Fruit fly (Drosophila melanogaster) whole organism, embryonic: ENCODE data around the gene Svil.
A peak's percentile ranks its signal among the peaks of the same experiment; 100 is the strongest.

Experiments
- Atf-2 ChIP-seq: fragments of 200-800 bp; sonication (Bioruptor generic); optimal IDR thresholded peaks from 2 replicates; lab custom pipeline; 2016; ENCODE audit warnings: missing biosample characterization, missing genetic modification characterization
- Atf3 ChIP-seq: fragments of 200-800 bp; sonication (Bioruptor generic); optimal IDR thresholded peaks from 3 replicates; lab custom pipeline; 2016; ENCODE audit warnings: missing biosample characterization, missing genetic modification characterization
- BtbVII ChIP-seq: fragments of 200-800 bp; sonication (Bioruptor generic); optimal IDR thresholded peaks from 3 replicates; lab custom pipeline; 2017; ENCODE audit warnings: missing biosample characterization, mild to moderate bottlenecking, missing genetic modification characterization
- Bteb2 ChIP-seq: fragments of 200-800 bp; sonication (Bioruptor generic); optimal IDR thresholded peaks from 2 replicates; lab custom pipeline; 2016; ENCODE audit warnings: missing biosample characterization, missing genetic modification characterization
- CG11696 ChIP-seq: fragments of 200-800 bp; sonication (Bioruptor generic); IDR thresholded peaks from 2 replicates; pipeline ENCODE4 v1.3.6; 2022; ENCODE audit warnings: missing biosample characterization, missing genetic modification characterization
- CG11723 ChIP-seq: fragments of 200-800 bp; sonication (Bioruptor generic); optimal IDR thresholded peaks from 2 replicates; lab custom pipeline; 2017; ENCODE audit warnings: missing biosample characterization, mild to moderate bottlenecking, missing genetic modification characterization
- CG12104 ChIP-seq: fragments of 200-800 bp; sonication (Bioruptor generic); optimal IDR thresholded peaks from 3 replicates; lab custom pipeline; 2016; ENCODE audit warnings: missing biosample characterization, missing genetic modification characterization
- CG15479 ChIP-seq: fragments of 200-800 bp; sonication (Bioruptor generic); optimal IDR thresholded peaks from 3 replicates; lab custom pipeline; 2019; ENCODE audit warnings: missing biosample characterization, mild to moderate bottlenecking, missing genetic modification characterization, moderate library complexity
- CG1647 ChIP-seq: fragments of 200-800 bp; sonication (Bioruptor generic); optimal IDR thresholded peaks from 3 replicates; lab custom pipeline; 2016; ENCODE audit warnings: missing biosample characterization, missing genetic modification characterization
- CG17328 ChIP-seq: fragments of 200-800 bp; sonication (Bioruptor generic); IDR thresholded peaks from 2 replicates; pipeline ENCODE4 v1.3.6; 2022; ENCODE audit warnings: missing biosample characterization, missing genetic modification characterization
- CG18476 ChIP-seq: fragments of 200-800 bp; sonication (Bioruptor generic); optimal IDR thresholded peaks from 2 replicates; lab custom pipeline; 2016; ENCODE audit warnings: missing biosample characterization, mild to moderate bottlenecking, missing genetic modification characterization
- CG18764 ChIP-seq: fragments of 200-800 bp; sonication (Bioruptor generic); optimal IDR thresholded peaks from 3 replicates; lab custom pipeline; 2016; ENCODE audit warnings: missing biosample characterization, missing genetic modification characterization
- CG31365 ChIP-seq: fragments of 200-800 bp; sonication (Bioruptor generic); optimal IDR thresholded peaks from 2 replicates; lab custom pipeline; 2018; ENCODE audit warnings: missing biosample characterization, mild to moderate bottlenecking, missing genetic modification characterization
- CG3847 ChIP-seq: fragments of 200-800 bp; sonication (Bioruptor generic); IDR thresholded peaks from 2 replicates; pipeline ENCODE4 v1.3.6; 2022; ENCODE audit warnings: missing biosample characterization, missing genetic modification characterization
- CG43689 ChIP-seq: fragments of 200-800 bp; sonication (Bioruptor generic); IDR thresholded peaks from 2 replicates; pipeline ENCODE4 v1.3.6; 2022; ENCODE audit warnings: missing biosample characterization, missing genetic modification characterization
- CG4424 ChIP-seq: fragments of 200-800 bp; sonication (Bioruptor generic); optimal IDR thresholded peaks from 3 replicates; lab custom pipeline; 2016; ENCODE audit warnings: missing biosample characterization, missing genetic modification characterization
- CG6683 ChIP-seq: fragments of 200-800 bp; sonication (Bioruptor generic); optimal IDR thresholded peaks from 2 replicates; lab custom pipeline; 2017; ENCODE audit warnings: missing biosample characterization, mild to moderate bottlenecking, missing genetic modification characterization, missing genetic modification reagents
- CG7745 ChIP-seq: fragments of 200-800 bp; sonication (Bioruptor generic); optimal IDR thresholded peaks from 2 replicates; lab custom pipeline; 2018; ENCODE audit warnings: missing biosample characterization, mild to moderate bottlenecking, missing genetic modification characterization, moderate library complexity
- CG7839 ChIP-seq: fragments of 200-800 bp; sonication (Bioruptor generic); optimal IDR thresholded peaks from 3 replicates; lab custom pipeline; 2018; ENCODE audit warnings: missing biosample characterization, mild to moderate bottlenecking, missing genetic modification characterization, moderate library complexity
- CG7963 ChIP-seq: fragments of 200-800 bp; sonication (Bioruptor generic); IDR thresholded peaks from 3 replicates; pipeline ENCODE4 v1.3.6; 2022; ENCODE audit warnings: missing biosample characterization, missing genetic modification characterization; ENCODE audit not compliant: partially characterized antibody
- CG8924 ChIP-seq: fragments of 200-800 bp; optimal IDR thresholded peaks from 3 replicates; lab custom pipeline; 2019; ENCODE audit warnings: missing biosample characterization, mild to moderate bottlenecking, missing genetic modification characterization, moderate library complexity
- CG9727 ChIP-seq: fragments of 200-800 bp; sonication (Bioruptor generic); optimal IDR thresholded peaks from 3 replicates; lab custom pipeline; 2017; ENCODE audit warnings: missing biosample characterization, mild to moderate bottlenecking, missing genetic modification characterization
- Dbx ChIP-seq: fragments of 200-800 bp; sonication (Bioruptor generic); IDR thresholded peaks from 3 replicates; pipeline ENCODE4 v1.3.6; 2022; ENCODE audit warnings: missing biosample characterization, missing genetic modification characterization
- Dip3 ChIP-seq: fragments of 200-800 bp; sonication (Bioruptor generic); optimal IDR thresholded peaks from 3 replicates; lab custom pipeline; 2016; ENCODE audit warnings: missing biosample characterization, missing genetic modification characterization
- ERR ChIP-seq: fragments of 200-800 bp; sonication (Bioruptor generic); optimal IDR thresholded peaks from 2 replicates; lab custom pipeline; 2016; ENCODE audit warnings: missing biosample characterization, missing genetic modification characterization
- H15 ChIP-seq: fragments of 200-800 bp; sonication (Bioruptor generic); IDR thresholded peaks from 3 replicates; pipeline ENCODE4 v1.3.6; 2022; ENCODE audit warnings: missing biosample characterization, missing genetic modification characterization
- Hand ChIP-seq: fragments of 200-800 bp; sonication (Bioruptor generic); optimal IDR thresholded peaks from 2 replicates; lab custom pipeline; 2017; ENCODE audit warnings: mild to moderate bottlenecking, missing biosample characterization, missing genetic modification reagents, missing genetic modification characterization
- Hr51 ChIP-seq, 2 experiments: fragments of 200-800 bp; sonication (Bioruptor generic); optimal IDR thresholded peaks; 2 replicates in 1 of 2; 3 replicates in 1 of 2; lab custom pipeline; 2016 to 2018; ENCODE audit warnings: missing biosample characterization in 2 of 2, missing genetic modification characterization in 2 of 2, mild to moderate bottlenecking in 1 of 2, moderate library complexity in 1 of 2
- Max ChIP-seq: fragments of 200-800 bp; sonication (Bioruptor generic); optimal IDR thresholded peaks from 2 replicates; lab custom pipeline; 2016; ENCODE audit warnings: missing biosample characterization, mild to moderate bottlenecking, missing genetic modification characterization
- PHDP ChIP-seq: fragments of 200-800 bp; sonication (Bioruptor generic); optimal IDR thresholded peaks from 3 replicates; lab custom pipeline; 2018; ENCODE audit warnings: missing biosample characterization, mild to moderate bottlenecking, missing genetic modification characterization, moderate library complexity
- Rx ChIP-seq: fragments of 200-800 bp; sonication (Bioruptor generic); IDR thresholded peaks from 2 replicates; pipeline ENCODE4 v1.3.6; 2022; ENCODE audit warnings: missing biosample characterization, missing genetic modification characterization
- Scr ChIP-seq: fragments of 200-800 bp; sonication (Bioruptor generic); IDR thresholded peaks from 2 replicates; pipeline ENCODE4 v1.3.6; 2022; ENCODE audit warnings: missing biosample characterization, missing genetic modification characterization; ENCODE audit not compliant: partially characterized antibody
- Sry-δ ChIP-seq: fragments of 200-800 bp; sonication (Bioruptor generic); optimal IDR thresholded peaks from 2 replicates; lab custom pipeline; 2016; ENCODE audit warnings: missing biosample characterization, missing genetic modification characterization
- Xbp1 ChIP-seq: fragments of 200-800 bp; sonication (Bioruptor generic); optimal IDR thresholded peaks from 3 replicates; lab custom pipeline; 2016; ENCODE audit warnings: missing biosample characterization, mild to moderate bottlenecking, missing genetic modification characterization
- amos ChIP-seq: fragments of 200-800 bp; sonication (Bioruptor generic); IDR thresholded peaks from 2 replicates; pipeline ENCODE4 v1.3.6; 2022; ENCODE audit warnings: missing biosample characterization, missing genetic modification characterization; ENCODE audit not compliant: partially characterized antibody
- ara ChIP-seq: fragments of 200-800 bp; sonication (Bioruptor generic); IDR thresholded peaks from 2 replicates; pipeline ENCODE4 v1.3.6; 2022; ENCODE audit warnings: missing biosample characterization, missing genetic modification characterization
- chm ChIP-seq: fragments of 200-800 bp; sonication (Bioruptor generic); IDR thresholded peaks from 2 replicates; pipeline ENCODE4 v1.3.6; 2022; ENCODE audit warnings: missing biosample characterization, missing genetic modification characterization
- danr ChIP-seq: fragments of 200-800 bp; sonication (Bioruptor generic); IDR thresholded peaks from 2 replicates; pipeline ENCODE4 v1.3.6; 2022; ENCODE audit warnings: missing biosample characterization, missing genetic modification characterization
- disco-r ChIP-seq: fragments of 200-800 bp; sonication (Bioruptor generic); optimal IDR thresholded peaks from 2 replicates; lab custom pipeline; 2016; ENCODE audit warnings: missing biosample characterization, missing genetic modification characterization
- dysf ChIP-seq: fragments of 200-800 bp; sonication (Bioruptor generic); IDR thresholded peaks from 3 replicates; pipeline ENCODE4 v1.3.6; 2022; ENCODE audit warnings: missing biosample characterization, missing genetic modification characterization
- h ChIP-seq: fragments of >200 bp; optimal IDR thresholded peaks from 2 replicates; lab custom pipeline; 2017
- ham ChIP-seq: fragments of 200-800 bp; sonication (Bioruptor generic); IDR thresholded peaks from 2 replicates; pipeline ENCODE4 v1.3.6; 2022; ENCODE audit warnings: missing biosample characterization, missing genetic modification characterization
- hbn ChIP-seq: fragments of 200-800 bp; sonication (Bioruptor generic); IDR thresholded peaks from 2 replicates; pipeline ENCODE4 v1.3.6; 2022; ENCODE audit warnings: missing biosample characterization, missing genetic modification characterization; ENCODE audit not compliant: partially characterized antibody
- ranshi ChIP-seq: fragments of 200-800 bp; sonication (Bioruptor generic); IDR thresholded peaks from 2 replicates; pipeline ENCODE4 v1.3.6; 2022; ENCODE audit warnings: missing biosample characterization, missing genetic modification characterization
- shn ChIP-seq: fragments of 200-800 bp; sonication (Bioruptor generic); optimal IDR thresholded peaks from 3 replicates; lab custom pipeline; 2016; ENCODE audit warnings: missing biosample characterization, missing genetic modification characterization
- tap ChIP-seq: fragments of 200-800 bp; optimal IDR thresholded peaks from 3 replicates; lab custom pipeline; 2019; ENCODE audit warnings: missing biosample characterization, mild to moderate bottlenecking, missing genetic modification characterization, moderate library complexity
- tio ChIP-seq: fragments of 200-800 bp; sonication (Bioruptor generic); optimal IDR thresholded peaks from 2 replicates; lab custom pipeline; 2017; ENCODE audit warnings: missing biosample characterization, missing genetic modification characterization, inconsistent platforms
- tup ChIP-seq: fragments of 200-800 bp; sonication (Bioruptor generic); optimal IDR thresholded peaks from 2 replicates; lab custom pipeline; 2016; ENCODE audit warnings: missing biosample characterization, mild to moderate bottlenecking, missing genetic modification characterization, moderate library complexity
- wek ChIP-seq: fragments of 200-800 bp; sonication (Bioruptor generic); optimal IDR thresholded peaks from 3 replicates; lab custom pipeline; 2018; ENCODE audit warnings: missing biosample characterization, mild to moderate bottlenecking, missing genetic modification characterization, moderate library complexity

Gene Svil

DNA sequence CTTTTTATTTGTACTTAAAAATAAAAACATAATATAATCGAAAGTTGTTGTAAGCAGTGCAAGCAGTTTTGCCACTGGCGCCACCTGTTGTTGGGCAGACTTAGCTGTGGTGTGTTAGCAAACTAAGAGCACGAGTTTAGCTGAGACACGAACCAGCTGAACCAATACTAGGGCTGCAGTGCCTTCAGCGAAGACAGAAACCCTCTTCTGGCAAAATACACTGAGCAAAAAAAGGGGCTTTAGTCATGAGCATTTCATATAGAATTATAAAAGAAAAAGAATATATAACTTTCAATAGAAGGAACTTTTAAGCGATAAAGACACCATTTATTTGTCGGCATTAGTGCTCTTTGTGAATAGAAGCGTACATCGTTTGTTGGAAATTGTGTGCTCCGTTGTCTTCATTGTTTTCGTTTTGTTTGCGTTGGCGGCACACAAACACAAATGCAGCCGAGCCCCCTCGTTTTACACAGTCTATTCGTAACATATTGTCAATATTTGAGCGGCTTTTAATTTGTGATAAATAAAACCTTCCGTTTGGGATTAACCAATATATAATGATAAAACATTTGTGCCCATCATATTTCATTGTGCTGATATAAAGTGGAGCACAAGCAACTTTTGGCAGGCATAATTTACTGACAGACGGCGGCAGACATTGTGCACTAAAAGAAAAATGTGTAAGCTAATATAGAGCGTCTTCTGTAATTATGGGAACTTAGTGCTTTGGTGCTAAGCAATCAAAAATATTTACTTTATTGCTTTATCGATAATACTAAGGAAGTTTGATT is 154.1 kb downstream of the Svil start (continued):
- TF ChIP-seq CG11696 (GFP tag; lab: Robert Waterston, UW) (peak; percentile 68), amos (GFP tag; lab: Robert Waterston, UW) (peak; percentile 35; the same call in 1 of the 2 replicates), Scr (GFP tag; lab: Robert Waterston, UW) (peak; percentile 26), hbn (GFP tag; lab: Robert Waterston, UW) (no peak), CG18764 (GFP tag; lab: Kevin White, UChicago) (peak; percentile 60), Hand (GFP tag; lab: Kevin White, UChicago) (peak; percentile 22), wek (peak; percentile 83), tap (tag; lab: Kevin White, UChicago) (peak; percentile 65), Bteb2 (GFP tag; lab: Kevin White, UChicago) (peak; percentile 31), h (lab: Kevin White, UChicago) (no peak), CG31365 (tag; lab: Kevin White, UChicago) (peak; percentile 98), ara (GFP tag; lab: Robert Waterston, UW) (peak; percentile 79), disco-r (peak; percentile 23), CG43689 (GFP tag; lab: Robert Waterston, UW) (peak; percentile 18; the same call in 1 of the 2 replicates), CG15479 (GFP tag; lab: Kevin White, UChicago) (no peak), CG1647 (peak; percentile 52), CG17328 (peak; percentile 74), danr (peak; percentile 18; the same call in 1 of the 2 replicates), BtbVII (GFP tag; lab: Kevin White, UChicago) (peak; percentile 82), dysf (peak; percentile 79), tup (GFP tag; lab: Kevin White, UChicago) (peak; percentile 51), CG12104 (GFP tag; lab: Kevin White, UChicago) (peak; percentile 65), CG7839 (tag; lab: Kevin White, UChicago) (peak; percentile 61), CG9727 (peak; percentile 63), CG11723 (GFP tag; lab: Kevin White, UChicago) (peak; percentile 68), H15 (peak; percentile 65), Hr51 (GFP tag; optimal IDR thresholded peaks at IDR 0.05; lab: Kevin White, UChicago) (peak; percentile 50 to 70), CG18476 (GFP tag; lab: Kevin White, UChicago) (peak; percentile 69), Sry-δ (GFP tag; lab: Kevin White, UChicago) (peak; percentile 35), CG7745 (tag; lab: Kevin White, UChicago) (peak; percentile 83), ranshi (GFP tag; lab: Robert Waterston, UW) (peak; percentile 84), Xbp1 (GFP tag; lab: Kevin White, UChicago) (peak; percentile 83), Atf-2 (GFP tag; lab: Kevin White, UChicago) (peak; percentile 34), CG6683 (peak; percentile 44), Dbx (GFP tag; lab: Robert Waterston, UW) (peak; percentile 84), chm (GFP tag; lab: Robert Waterston, UW) (peak; percentile 81), CG3847 (GFP tag; lab: Robert Waterston, UW) (peak; percentile 67), CG7963 (GFP tag; lab: Robert Waterston, UW) (no peak), ham (GFP tag; lab: Robert Waterston, UW) (no peak), tio (GFP tag; lab: Kevin White, UChicago) (peak; percentile 20), shn (GFP tag; lab: Kevin White, UChicago) (peak; percentile 19), Dip3 (GFP tag; lab: Kevin White, UChicago) (peak; percentile 11), PHDP (tag; lab: Kevin White, UChicago) (peak; percentile 83), CG8924 (peak; percentile 80), Max (peak; percentile 64), Atf3 (GFP tag; lab: Kevin White, UChicago) (no peak), ERR (no peak), CG4424 (peak; percentile 66), Rx (peak; percentile 57)
